Fruit fly (Drosophila melanogaster) whole organism, embryonic: ENCODE results near the gene RpS8.

Source experiments
- Aef1 ChIP-seq: fragments of 200-800 bp; sonication (Bioruptor generic); IDR thresholded peaks from 3 replicates; pipeline ENCODE4 v1.3.6; 2022; ENCODE audit warnings: missing biosample characterization, missing genetic modification characterization
- Atf6 ChIP-seq: fragments of 200-800 bp; sonication (Bioruptor generic); IDR thresholded peaks from 2 replicates; pipeline ENCODE4 v1.3.6; 2022; ENCODE audit warnings: missing biosample characterization, missing genetic modification characterization
- CG10209 ChIP-seq: fragments of 200-800 bp; sonication (Bioruptor generic); optimal IDR thresholded peaks from 3 replicates; lab custom pipeline; 2017; ENCODE audit warnings: missing biosample characterization, mild to moderate bottlenecking, missing genetic modification characterization, missing genetic modification reagents
- CG11456 ChIP-seq: fragments of 200-800 bp; sonication (Bioruptor generic); IDR thresholded peaks from 3 replicates; pipeline ENCODE4 v1.3.6; 2022; ENCODE audit warnings: missing biosample characterization, missing genetic modification characterization
- CG11723 ChIP-seq: fragments of 200-800 bp; sonication (Bioruptor generic); optimal IDR thresholded peaks from 2 replicates; lab custom pipeline; 2017; ENCODE audit warnings: missing biosample characterization, mild to moderate bottlenecking, missing genetic modification characterization
- CG12744 ChIP-seq: fragments of 200-800 bp; sonication (Bioruptor generic); optimal IDR thresholded peaks from 2 replicates; lab custom pipeline; 2016; ENCODE audit warnings: missing biosample characterization, missing genetic modification characterization
- CG12769 ChIP-seq: fragments of 200-800 bp; sonication (Bioruptor generic); optimal IDR thresholded peaks from 2 replicates; lab custom pipeline; 2019; ENCODE audit warnings: missing biosample characterization, mild to moderate bottlenecking, missing genetic modification characterization, moderate library complexity
- CG1602 ChIP-seq: fragments of 200-800 bp; sonication (Bioruptor generic); optimal IDR thresholded peaks from 3 replicates; lab custom pipeline; 2016; ENCODE audit warnings: missing biosample characterization, missing genetic modification characterization
- CG2678 ChIP-seq: fragments of 200-800 bp; sonication (Bioruptor generic); optimal IDR thresholded peaks from 3 replicates; lab custom pipeline; 2019; ENCODE audit warnings: missing biosample characterization, mild to moderate bottlenecking, missing genetic modification characterization, moderate library complexity
- CG3163 ChIP-seq: fragments of 200-800 bp; sonication (Bioruptor generic); optimal IDR thresholded peaks from 3 replicates; lab custom pipeline; 2016; ENCODE audit warnings: missing biosample characterization, missing genetic modification characterization
- CG34224 ChIP-seq: fragments of 200-800 bp; sonication (Bioruptor generic); IDR thresholded peaks from 3 replicates; pipeline ENCODE4 v1.3.6; 2022; ENCODE audit warnings: missing biosample characterization, missing genetic modification characterization; ENCODE audit not compliant: partially characterized antibody
- CG3847 ChIP-seq: fragments of 200-800 bp; sonication (Bioruptor generic); IDR thresholded peaks from 2 replicates; pipeline ENCODE4 v1.3.6; 2022; ENCODE audit warnings: missing biosample characterization, missing genetic modification characterization
- CG4404 ChIP-seq: fragments of 200-800 bp; sonication (Bioruptor generic); IDR thresholded peaks from 2 replicates; pipeline ENCODE4 v1.3.6; 2022; ENCODE audit warnings: missing biosample characterization, missing genetic modification characterization
- CG4424 ChIP-seq: fragments of 200-800 bp; sonication (Bioruptor generic); optimal IDR thresholded peaks from 3 replicates; lab custom pipeline; 2016; ENCODE audit warnings: missing biosample characterization, missing genetic modification characterization
- CG6254 ChIP-seq: fragments of 200-800 bp; sonication (Bioruptor generic); optimal IDR thresholded peaks from 3 replicates; lab custom pipeline; 2017; ENCODE audit warnings: mild to moderate bottlenecking, missing biosample characterization, missing genetic modification reagents, missing genetic modification characterization
- CG6683 ChIP-seq: fragments of 200-800 bp; sonication (Bioruptor generic); optimal IDR thresholded peaks from 2 replicates; lab custom pipeline; 2017; ENCODE audit warnings: missing biosample characterization, mild to moderate bottlenecking, missing genetic modification characterization, missing genetic modification reagents
- CHES-1-like ChIP-seq: fragments of 200-800 bp; sonication (Bioruptor generic); optimal IDR thresholded peaks from 2 replicates; lab custom pipeline; 2016; ENCODE audit warnings: missing biosample characterization, missing genetic modification characterization
- CkIIα-i1 ChIP-seq: fragments of 200-800 bp; sonication (Bioruptor generic); IDR thresholded peaks from 2 replicates; pipeline ENCODE4 v1.3.6; 2022; ENCODE audit warnings: missing biosample characterization, missing genetic modification characterization
- CrebB ChIP-seq: fragments of 200-800 bp; sonication (Bioruptor generic); optimal IDR thresholded peaks from 3 replicates; lab custom pipeline; 2018; ENCODE audit warnings: missing biosample characterization, mild to moderate bottlenecking, missing genetic modification characterization
- Dp ChIP-seq: fragments of 200-800 bp; sonication (Bioruptor generic); optimal IDR thresholded peaks from 2 replicates; lab custom pipeline; 2018; ENCODE audit warnings: missing biosample characterization, mild to moderate bottlenecking, missing genetic modification characterization, moderate library complexity
- HLHmδ ChIP-seq: fragments of 200-800 bp; sonication (Bioruptor generic); optimal IDR thresholded peaks from 2 replicates; lab custom pipeline; 2018; ENCODE audit warnings: missing biosample characterization, mild to moderate bottlenecking, missing genetic modification characterization, moderate library complexity
- Hey ChIP-seq: fragments of 200-800 bp; sonication (Bioruptor generic); optimal IDR thresholded peaks from 3 replicates; lab custom pipeline; 2018; ENCODE audit warnings: missing biosample characterization, mild to moderate bottlenecking, missing genetic modification characterization
- Hmr ChIP-seq: fragments of 200-800 bp; sonication (Bioruptor generic); optimal IDR thresholded peaks from 3 replicates; lab custom pipeline; 2017; ENCODE audit warnings: mild to moderate bottlenecking, missing biosample characterization, missing genetic modification reagents, missing genetic modification characterization
- Hr39 ChIP-seq: fragments of >200 bp; optimal IDR thresholded peaks from 2 replicates; lab custom pipeline; 2017
- Med ChIP-seq: fragments of 200-800 bp; sonication (Bioruptor generic); peaks from one replicate; lab custom pipeline; 2016; ENCODE audit warnings: missing biosample characterization, missing genetic modification characterization, mild to moderate bottlenecking, inconsistent platforms, moderate library complexity
- NC2β ChIP-seq: fragments of 200-800 bp; sonication (Bioruptor generic); optimal IDR thresholded peaks from 2 replicates; lab custom pipeline; 2016; ENCODE audit warnings: missing biosample characterization, missing genetic modification characterization
- NFAT ChIP-seq: fragments of 200-800 bp; sonication (Bioruptor generic); IDR thresholded peaks from 2 replicates; pipeline ENCODE4 v1.3.6; 2022; ENCODE audit warnings: missing biosample characterization, missing genetic modification characterization
- Neu2 ChIP-seq: fragments of 200-800 bp; sonication (Bioruptor generic); optimal IDR thresholded peaks from 3 replicates; lab custom pipeline; 2016; ENCODE audit warnings: missing biosample characterization, missing genetic modification characterization, borderline replicate concordance
- Opbp ChIP-seq: fragments of 200-800 bp; sonication (Bioruptor generic); IDR thresholded peaks from 3 replicates; pipeline ENCODE4 v1.3.6; 2022; ENCODE audit warnings: missing biosample characterization, missing genetic modification characterization; ENCODE audit not compliant: partially characterized antibody
- Sin3A ChIP-seq: fragments of >200 bp; optimal IDR thresholded peaks from 2 replicates; lab custom pipeline; 2018
- Six4 ChIP-seq: fragments of 200-800 bp; sonication (Bioruptor generic); optimal IDR thresholded peaks from 2 replicates; lab custom pipeline; 2016; ENCODE audit warnings: missing biosample characterization, missing genetic modification characterization
- Spps ChIP-seq: fragments of 200-800 bp; sonication (Bioruptor generic); optimal IDR thresholded peaks from 2 replicates; lab custom pipeline; 2018; ENCODE audit warnings: missing biosample characterization, mild to moderate bottlenecking, missing genetic modification characterization
- ab ChIP-seq: fragments of 200-800 bp; sonication (Bioruptor generic); optimal IDR thresholded peaks from 2 replicates; lab custom pipeline; 2016; ENCODE audit warnings: missing biosample characterization, missing genetic modification characterization
- al ChIP-seq: fragments of 200-800 bp; sonication (Bioruptor generic); IDR thresholded peaks from 2 replicates; pipeline ENCODE4 v1.3.6; 2022; ENCODE audit warnings: missing biosample characterization, missing genetic modification characterization
- ase ChIP-seq: fragments of 200-800 bp; sonication (Bioruptor generic); IDR thresholded peaks from 3 replicates; pipeline ENCODE4 v1.3.6; 2022; ENCODE audit warnings: missing biosample characterization, missing genetic modification characterization
- bbx ChIP-seq: fragments of 200-800 bp; sonication (Bioruptor generic); IDR thresholded peaks from 2 replicates; pipeline ENCODE4 v1.3.6; 2022; ENCODE audit warnings: missing biosample characterization, missing genetic modification characterization; ENCODE audit not compliant: partially characterized antibody
- cato ChIP-seq: fragments of 200-800 bp; sonication (Bioruptor generic); optimal IDR thresholded peaks from 2 replicates; lab custom pipeline; 2016; ENCODE audit warnings: missing biosample characterization, missing genetic modification characterization, borderline replicate concordance
- crol ChIP-seq: fragments of 200-800 bp; sonication (Bioruptor generic); IDR thresholded peaks from 2 replicates; pipeline ENCODE4 v1.3.6; 2022; ENCODE audit warnings: missing biosample characterization, missing genetic modification characterization
- dm ChIP-seq: fragments of 200-800 bp; sonication (Bioruptor generic); optimal IDR thresholded peaks from 3 replicates; lab custom pipeline; 2016; ENCODE audit warnings: missing biosample characterization, missing genetic modification characterization
- dmrt11E ChIP-seq: fragments of 200-800 bp; sonication (Bioruptor generic); optimal IDR thresholded peaks from 3 replicates; lab custom pipeline; 2018; ENCODE audit warnings: missing biosample characterization, mild to moderate bottlenecking, missing genetic modification characterization, moderate library complexity
- dpn ChIP-seq, 2 experiments: fragments of 200-800 bp; sonication (Bioruptor generic); optimal IDR thresholded peaks; 3 replicates each; lab custom pipeline; 2016; ENCODE audit warnings: missing biosample characterization in 2 of 2, missing genetic modification characterization in 2 of 2
- ems ChIP-seq: fragments of 200-800 bp; sonication (Bioruptor generic); optimal IDR thresholded peaks from 3 replicates; lab custom pipeline; 2016; ENCODE audit warnings: missing biosample characterization, missing genetic modification characterization
- esg ChIP-seq: fragments of 200-800 bp; sonication (Bioruptor generic); conservative IDR thresholded peaks from 2 replicates; pipeline ENCODE4 v1.3.6; 2022; ENCODE audit warnings: missing biosample characterization, missing genetic modification characterization
- gcm ChIP-seq: fragments of 200-800 bp; sonication (Bioruptor generic); optimal IDR thresholded peaks from 2 replicates; lab custom pipeline; 2019; ENCODE audit warnings: missing biosample characterization, mild to moderate bottlenecking, missing genetic modification characterization, moderate library complexity
- inv ChIP-seq: fragments of 200-800 bp; sonication (Bioruptor generic); IDR thresholded peaks from 2 replicates; pipeline ENCODE4 v1.3.6; 2022; ENCODE audit warnings: missing biosample characterization, missing genetic modification characterization; ENCODE audit not compliant: partially characterized antibody
- luna ChIP-seq: fragments of 200-800 bp; sonication (Bioruptor generic); optimal IDR thresholded peaks from 2 replicates; lab custom pipeline; 2016; ENCODE audit warnings: missing biosample characterization, missing genetic modification characterization
- nerfin-2 ChIP-seq: fragments of 200-800 bp; sonication (Bioruptor generic); IDR thresholded peaks from 2 replicates; pipeline ENCODE4 v1.3.6; 2022; ENCODE audit warnings: missing biosample characterization, missing genetic modification characterization; ENCODE audit not compliant: partially characterized antibody
- run ChIP-seq: fragments of 200-800 bp; sonication (Bioruptor generic); optimal IDR thresholded peaks from 3 replicates; lab custom pipeline; 2018; ENCODE audit warnings: missing biosample characterization, mild to moderate bottlenecking, missing genetic modification characterization
- sisA ChIP-seq: fragments of 200-800 bp; sonication (Bioruptor generic); IDR thresholded peaks from 2 replicates; pipeline ENCODE4 v1.3.6; 2022; ENCODE audit warnings: missing biosample characterization, missing genetic modification characterization
- tio ChIP-seq: fragments of 200-800 bp; sonication (Bioruptor generic); optimal IDR thresholded peaks from 2 replicates; lab custom pipeline; 2017; ENCODE audit warnings: missing biosample characterization, missing genetic modification characterization, inconsistent platforms
- ttk ChIP-seq: fragments of 200-800 bp; sonication (Bioruptor generic); IDR thresholded peaks from 2 replicates; pipeline ENCODE4 v2.1.2; 2022; ENCODE audit warnings: missing biosample characterization, missing genetic modification characterization
- zfh2 ChIP-seq: fragments of 200-800 bp; sonication (Bioruptor generic); optimal IDR thresholded peaks from 2 replicates; lab custom pipeline; 2016; ENCODE audit warnings: missing biosample characterization, missing genetic modification characterization

Gene RpS8

dm6 chr3R:29894393-29894792 lies 33.0 kb downstream of the RpS8 start (continued):
- TF ChIP-seq Hey (tag; lab: Kevin White, UChicago) (no peak), ase (GFP tag; lab: Robert Waterston, UW) (0 out of 3 replicates have a peak, but pooled peaks have one; percentile 54), CG12769 (tag; lab: Kevin White, UChicago) (no peak), ab (no peak), Spps (tag; lab: Kevin White, UChicago) (no peak), Atf6 (GFP tag; lab: Robert Waterston, UW) (peak; percentile 73), CrebB (no peak), dpn (GFP tag; optimal IDR thresholded peaks at IDR 0.05; lab: Kevin White, UChicago) (peak; percentile 60 to 64), Hr39 (lab: Kevin White, UChicago) (no peak), CG11723 (peak; percentile 24), CG6254 (GFP tag; lab: Kevin White, UChicago) (peak; percentile 48), esg (peak; percentile 35; the same call in 1 of the 2 replicates), zfh2 (GFP tag; lab: Kevin White, UChicago) (peak; percentile 44), sisA (peak; percentile 47), CG2678 (tag; lab: Kevin White, UChicago) (peak; percentile 84), NC2β (GFP tag; lab: Kevin White, UChicago) (no peak), NFAT (GFP tag; lab: Robert Waterston, UW) (peak; percentile 32; the same call in 1 of the 2 replicates), Dp (GFP tag; lab: Kevin White, UChicago) (no peak), ttk (GFP tag; lab: Robert Waterston, UW) (peak; percentile 29; the same call in 1 of the 2 replicates), Aef1 (GFP tag; lab: Robert Waterston, UW) (peak; percentile 61), CG11456 (GFP tag; lab: Robert Waterston, UW) (0 out of 3 replicates have a peak, but pooled peaks have one; percentile 60), dmrt11E (tag; lab: Kevin White, UChicago) (no peak), inv (no peak), tio (GFP tag; lab: Kevin White, UChicago) (peak; percentile 24), HLHmδ (GFP tag; lab: Kevin White, UChicago) (no peak), cato (GFP tag; lab: Kevin White, UChicago) (no peak), CHES-1-like (no peak), run (tag; lab: Kevin White, UChicago) (peak; percentile 38), crol (GFP tag; lab: Robert Waterston, UW) (no peak), CG3847 (GFP tag; lab: Robert Waterston, UW) (peak; percentile 67), CG3163 (GFP tag; lab: Kevin White, UChicago) (no peak), dm (no peak), bbx (GFP tag; lab: Robert Waterston, UW) (no peak), CG4404 (GFP tag; lab: Robert Waterston, UW) (peak; percentile 32; the same call in 1 of the 2 replicates), CG12744 (GFP tag; lab: Kevin White, UChicago) (no peak), CG4424 (GFP tag; lab: Kevin White, UChicago) (peak; percentile 52), CkIIα-i1 (no peak), Six4 (GFP tag; lab: Kevin White, UChicago) (peak; percentile 31), CG6683 (no peak), Opbp (GFP tag; lab: Robert Waterston, UW) (no peak), nerfin-2 (GFP tag; lab: Robert Waterston, UW) (no peak), Neu2 (GFP tag; lab: Kevin White, UChicago) (no peak), CG1602 (GFP tag; lab: Kevin White, UChicago) (no peak), CG10209 (GFP tag; lab: Kevin White, UChicago) (peak; percentile 57), al (GFP tag; lab: Robert Waterston, UW) (peak; percentile 76), Sin3A (no peak), ems (GFP tag; lab: Kevin White, UChicago) (peak; percentile 26), Med (GFP tag; lab: Kevin White, UChicago) (peak; percentile 90), CG34224 (GFP tag; lab: Robert Waterston, UW) (no peak), gcm (GFP tag; lab: Kevin White, UChicago) (peak; percentile 5), luna (GFP tag; lab: Kevin White, UChicago) (no peak), Hmr (GFP tag; lab: Kevin White, UChicago) (peak; percentile 67)
